Worm (Caenorhabditis elegans): ENCODE data around the gene T11F9.14.

The T11F9.14 gene

DNA sequence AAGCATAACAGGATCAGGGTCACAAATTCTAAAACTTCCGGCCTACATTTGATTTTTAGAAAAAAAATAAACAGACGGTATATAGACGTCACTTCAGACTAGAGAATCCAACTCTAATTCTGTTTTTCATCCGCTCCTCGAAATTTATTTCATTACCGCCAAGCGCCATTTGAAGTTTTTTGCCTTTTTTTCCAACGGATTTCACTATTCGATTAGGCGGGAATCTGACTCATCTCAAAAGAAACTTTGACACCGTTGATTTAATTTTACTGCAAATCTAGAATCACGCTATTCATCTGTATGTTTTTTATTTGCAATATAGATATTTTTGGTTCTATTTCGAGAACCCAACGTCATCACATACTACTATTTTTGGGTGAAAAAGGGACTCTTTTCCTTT, 49.8 kb downstream of the T11F9.14 start:
- TF ChIP-seq M03D4.4 (tag; optimal IDR thresholded peaks at IDR 0.05) = no peak
